Worm (Caenorhabditis elegans) whole organism, late embryonic: Measurements from ENCODE around the gene C08B6.10.

Experiments used
- C08G9.2 ChIP-seq: sonication (generic microtip); optimal IDR thresholded peaks from 2 replicates; lab custom pipeline; 2016; ENCODE audit warnings: mild to moderate bottlenecking, missing genetic modification characterization, moderate library complexity, missing compliant biosample characterization
- F13H6.1 ChIP-seq: sonication (generic microtip); optimal IDR thresholded peaks from 2 replicates; lab custom pipeline; 2016; ENCODE audit warnings: missing genetic modification characterization, missing compliant biosample characterization
- ceh-45 ChIP-seq: fragments of 200-800 bp; sonication (Bioruptor generic); IDR thresholded peaks from 2 replicates; pipeline ENCODE4 v1.3.6; 2022; ENCODE audit warnings: missing genetic modification reagents, missing genetic modification characterization, missing compliant biosample characterization
- ceh-48 ChIP-seq: sonication (generic microtip); optimal IDR thresholded peaks from 2 replicates; lab custom pipeline; 2016; ENCODE audit warnings: missing genetic modification characterization, inconsistent platforms, missing compliant biosample characterization
- elt-2 ChIP-seq: sonication (generic microtip); optimal IDR thresholded peaks from 2 replicates; lab custom pipeline; 2016; ENCODE audit warnings: missing genetic modification reagents, missing genetic modification characterization, missing compliant biosample characterization
- hlh-6 ChIP-seq: sonication (generic microtip); optimal IDR thresholded peaks from 2 replicates; lab custom pipeline; 2016; ENCODE audit warnings: missing genotype, missing genetic modification characterization, missing compliant biosample characterization
- nfya-1 ChIP-seq: sonication (generic microtip); optimal IDR thresholded peaks from 2 replicates; lab custom pipeline; 2017; ENCODE audit warnings: missing genetic modification characterization, mild to moderate bottlenecking, missing compliant biosample characterization, antibody characterized with exemption, moderate library complexity
- pag-3 ChIP-seq: sonication (generic microtip); optimal IDR thresholded peaks from 2 replicates; lab custom pipeline; 2016; ENCODE audit warnings: missing compliant biosample characterization, missing genetic modification characterization, borderline replicate concordance
- ref-2 ChIP-seq: sonication (generic microtip); optimal IDR thresholded peaks from 2 replicates; lab custom pipeline; 2016; ENCODE audit warnings: missing genetic modification characterization, missing compliant biosample characterization

ce11 chrV:10081636-10082035 is 43.7 kb upstream of the C08B6.10 start, which contains the start of gene nhr-205:
- TF ChIP-seq pag-3 (tag; lab: Kevin White, UChicago) (no peak), hlh-6 (tag; lab: Kevin White, UChicago) (no peak), nfya-1 (tag; lab: Kevin White, UChicago) (no peak), ceh-45 (GFP tag; lab: Robert Waterston, UW) (no peak), ref-2 (tag; lab: Kevin White, UChicago) (no peak), C08G9.2 (no peak), ceh-48 (tag; lab: Kevin White, UChicago) (no peak), F13H6.1 (no peak), elt-2 (tag; lab: Kevin White, UChicago) (no peak)
